Fruit fly (Drosophila melanogaster) whole organism, embryonic: Measurements from ENCODE around the gene Fbw5.

Source experiments
- CoRest ChIP-seq: fragments of 200-800 bp; sonication (Bioruptor generic); optimal IDR thresholded peaks from 3 replicates; lab custom pipeline; 2018; ENCODE audit warnings: missing biosample characterization, mild to moderate bottlenecking, missing genetic modification characterization, moderate library complexity
- HLH4C ChIP-seq: fragments of 200-800 bp; sonication (Bioruptor generic); IDR thresholded peaks from 3 replicates; pipeline ENCODE4 v1.3.6; 2022; ENCODE audit warnings: missing biosample characterization, missing genetic modification characterization; ENCODE audit not compliant: partially characterized antibody
- dpn ChIP-seq, 2 experiments: fragments of 200-800 bp; sonication (Bioruptor generic); optimal IDR thresholded peaks; 3 replicates each; lab custom pipeline; 2016; ENCODE audit warnings: missing biosample characterization in 2 of 2, missing genetic modification characterization in 2 of 2
- gce ChIP-seq: fragments of 200-800 bp; sonication (Bioruptor generic); IDR thresholded peaks from 3 replicates; pipeline ENCODE4 v1.3.6; 2022; ENCODE audit warnings: missing biosample characterization, missing genetic modification characterization
- hkb ChIP-seq, 2 experiments: fragments of 200-800 bp in 1 of 2; fragments of >200 bp in 1 of 2; sonication (Bioruptor generic) in 1 of 2; IDR thresholded peaks in 1 of 2; optimal IDR thresholded peaks in 1 of 2; 2 replicates each; pipeline versions ENCODE4 v1.3.6 to Lab custom; 2017 to 2022; ENCODE audit warnings: missing biosample characterization in 1 of 2, missing genetic modification characterization in 1 of 2
- lbe ChIP-seq: fragments of 200-800 bp; sonication (Bioruptor generic); optimal IDR thresholded peaks from 2 replicates; lab custom pipeline; 2016; ENCODE audit warnings: missing biosample characterization, mild to moderate bottlenecking, missing genetic modification characterization
- nerfin-1 ChIP-seq: fragments of 200-800 bp; sonication (Bioruptor generic); optimal IDR thresholded peaks from 3 replicates; lab custom pipeline; 2019; ENCODE audit warnings: missing biosample characterization, mild to moderate bottlenecking, missing genetic modification characterization, moderate library complexity
- sd ChIP-seq: fragments of 200-800 bp; sonication (Bioruptor generic); optimal IDR thresholded peaks from 3 replicates; lab custom pipeline; 2018; ENCODE audit warnings: missing biosample characterization, mild to moderate bottlenecking, missing genetic modification characterization, moderate library complexity
- vnd ChIP-seq: fragments of 200-800 bp; sonication (Bioruptor generic); IDR thresholded peaks from 3 replicates; pipeline ENCODE4 v1.3.6; 2022; ENCODE audit warnings: missing biosample characterization, missing genetic modification characterization; ENCODE audit not compliant: partially characterized antibody

DNA sequence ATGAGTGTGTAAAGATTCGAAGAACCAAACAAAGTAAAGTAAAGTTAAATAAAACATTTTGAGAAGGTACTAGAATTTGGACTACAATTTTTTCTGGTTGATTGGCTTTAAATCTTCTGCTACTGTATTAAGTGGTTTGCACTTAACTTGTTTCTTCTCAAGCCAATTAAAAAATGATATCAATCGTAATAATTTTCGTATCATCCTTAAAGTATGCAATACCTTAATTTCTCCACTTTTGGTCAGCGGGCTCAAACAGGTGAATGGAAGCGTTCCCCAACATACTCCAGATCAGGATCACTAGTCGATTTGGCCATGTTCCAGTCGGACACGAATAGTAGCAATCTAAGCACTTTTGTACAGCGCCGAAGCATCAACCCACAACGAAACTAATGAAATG, 8.1 kb upstream of the Fbw5 start:
- TF ChIP-seq gce (GFP tag; lab: Robert Waterston, UW) (no peak), vnd (no peak), dpn (GFP tag; optimal IDR thresholded peaks at IDR 0.05; lab: Kevin White, UChicago) (no peak), hkb (optimal IDR thresholded peaks at IDR 0.05; lab: Kevin White, UChicago) (no peak), hkb (GFP tag; IDR thresholded peaks at IDR 0.05; lab: Robert Waterston, UW) (no peak), nerfin-1 (tag; lab: Kevin White, UChicago) (no peak), sd (tag; lab: Kevin White, UChicago) (no peak), CoRest (tag; lab: Kevin White, UChicago) (no peak), lbe (GFP tag; lab: Kevin White, UChicago) (no peak), HLH4C (GFP tag; lab: Robert Waterston, UW) (no peak)
